Comparison of ENCODE assay signal across 6 fruit fly cellular contexts in genomic region chrX:9684158-9684557, dm6.
A peak's percentile ranks its signal among the peaks of the same experiment; 100 is the strongest.
TF ChIP-seq lines count a peak whose summit lies in the region.

No protein-coding gene starts in this region.

- no peak for TF ChIP-seq CTCF in whole organism, embryonic (GFP tag; optimal IDR thresholded peaks at IDR 0.05; lab: Kevin White, UChicago)

TF ChIP-seq in whole organism, 6 proteins besides CTCF, POLR2A, EP300 and RAD21:
- TF ChIP-seq pan (optimal IDR thresholded peaks at IDR 0.05; lab: Kevin White, UChicago) (no peak), Dll (optimal IDR thresholded peaks at IDR 0.05; lab: Kevin White, UChicago) (peak; percentile 74)

TF ChIP-seq in whole organism, adult, 20 proteins besides CTCF, POLR2A, EP300 and RAD21:
- TF ChIP-seq Mnt (GFP tag; optimal IDR thresholded peaks at IDR 0.05; lab: Kevin White, UChicago) (peak; percentile 50), cic (GFP tag; optimal IDR thresholded peaks at IDR 0.05; lab: Kevin White, UChicago) (peak; percentile 41), toe (GFP tag; optimal IDR thresholded peaks at IDR 0.05; lab: Kevin White, UChicago) (no peak), pad (GFP tag; optimal IDR thresholded peaks at IDR 0.05; lab: Kevin White, UChicago) (peak; percentile 68)

TF ChIP-seq in whole organism, embryonic, 481 proteins besides CTCF, POLR2A, EP300 and RAD21 (continues in another document):
- TF ChIP-seq crol (GFP tag; IDR thresholded peaks at IDR 0.05; lab: Robert Waterston, UW) (peak; percentile 81), ato (GFP tag; IDR thresholded peaks at IDR 0.05; lab: Robert Waterston, UW; ENCODE audit: partially characterized antibody) (peak; percentile 11; the same call in 1 of the 2 replicates), Deaf1 (tag; optimal IDR thresholded peaks at IDR 0.05; lab: Kevin White, UChicago) (peak; percentile 69), CG12155 (GFP tag; optimal IDR thresholded peaks at IDR 0.05; lab: Kevin White, UChicago) (peak; percentile 98), CG10366 (GFP tag; IDR thresholded peaks at IDR 0.05; lab: Robert Waterston, UW) (no peak), CG9727 (GFP tag; optimal IDR thresholded peaks at IDR 0.05; lab: Kevin White, UChicago) (peak; percentile 31), row (GFP tag; IDR thresholded peaks at IDR 0.05; lab: Robert Waterston, UW) (no peak), CG18476 (GFP tag; optimal IDR thresholded peaks at IDR 0.05; lab: Kevin White, UChicago) (no peak), Drgx (GFP tag; IDR thresholded peaks at IDR 0.05; lab: Robert Waterston, UW) (peak; percentile 77), hbn (GFP tag; IDR thresholded peaks at IDR 0.05; lab: Robert Waterston, UW; ENCODE audit: partially characterized antibody) (0 out of 2 replicates have a peak, but pooled peaks have one; percentile 20), chm (GFP tag; IDR thresholded peaks at IDR 0.05; lab: Robert Waterston, UW) (0 out of 2 replicates have a peak, but pooled peaks have one; percentile 38), nom (GFP tag; optimal IDR thresholded peaks at IDR 0.05; lab: Kevin White, UChicago) (peak; percentile 86), MBD-R2 (GFP tag; IDR thresholded peaks at IDR 0.05; lab: Robert Waterston, UW) (no peak), chinmo (GFP tag; IDR thresholded peaks at IDR 0.05; lab: Robert Waterston, UW; ENCODE audit: partially characterized antibody) (0 out of 4 replicates have a peak, but pooled peaks have one; percentile 40), psq (GFP tag; optimal IDR thresholded peaks at IDR 0.05; lab: Kevin White, UChicago) (peak; percentile 68), lov (optimal IDR thresholded peaks at IDR 0.05; lab: Kevin White, UChicago) (peak; percentile 56), lov (GFP tag; IDR thresholded peaks at IDR 0.05; lab: Robert Waterston, UW) (no peak), lbe (GFP tag; optimal IDR thresholded peaks at IDR 0.05; lab: Kevin White, UChicago) (peak; percentile 34), CG13287 (GFP tag; IDR thresholded peaks at IDR 0.05; lab: Robert Waterston, UW; ENCODE audit: partially characterized antibody) (peak; percentile 5; the same call in 1 of the 2 replicates)

TF ChIP-seq in whole organism, prepupa, 60 proteins besides CTCF, POLR2A, EP300 and RAD21 (continues in another document):
- TF ChIP-seq spab (GFP tag; optimal IDR thresholded peaks at IDR 0.05; lab: Kevin White, UChicago) (peak; percentile 59), Hr39 (GFP tag; optimal IDR thresholded peaks at IDR 0.05; lab: Kevin White, UChicago) (no peak), Lpt (GFP tag; optimal IDR thresholded peaks at IDR 0.05; lab: Kevin White, UChicago) (peak; percentile 56), dac (GFP tag; optimal IDR thresholded peaks at IDR 0.05; lab: Kevin White, UChicago) (peak; percentile 49), CG3032 (tag; optimal IDR thresholded peaks at IDR 0.05; lab: Kevin White, UChicago) (peak; percentile 65), Smox (GFP tag; optimal IDR thresholded peaks at IDR 0.05; lab: Kevin White, UChicago) (no peak), Sox14 (GFP tag; optimal IDR thresholded peaks at IDR 0.05; lab: Kevin White, UChicago) (peak; percentile 47), CG8119 (GFP tag; IDR thresholded peaks at IDR 0.05; lab: Robert Waterston, UW) (peak; percentile 72), acj6 (GFP tag; optimal IDR thresholded peaks at IDR 0.05; lab: Kevin White, UChicago) (no peak), eg (GFP tag; IDR thresholded peaks at IDR 0.05; lab: Robert Waterston, UW) (peak; percentile 84), CG16779 (tag; optimal IDR thresholded peaks at IDR 0.05; lab: Kevin White, UChicago) (peak; percentile 56), CG15336 (GFP tag; IDR thresholded peaks at IDR 0.05; lab: Robert Waterston, UW) (peak; percentile 62), achi (GFP tag; optimal IDR thresholded peaks at IDR 0.05; lab: Kevin White, UChicago) (peak; percentile 16), esn (GFP tag; optimal IDR thresholded peaks at IDR 0.05; lab: Kevin White, UChicago) (no peak), fd59A (GFP tag; optimal IDR thresholded peaks at IDR 0.05; lab: Kevin White, UChicago) (peak; percentile 27), net (GFP tag; optimal IDR thresholded peaks at IDR 0.05; lab: Kevin White, UChicago) (peak; percentile 34), ss (GFP tag; optimal IDR thresholded peaks at IDR 0.05; lab: Kevin White, UChicago) (peak; percentile 69 to 83), CG1621 (tag; optimal IDR thresholded peaks at IDR 0.05; lab: Kevin White, UChicago) (peak; percentile 80), CG6792 (GFP tag; optimal IDR thresholded peaks at IDR 0.05; lab: Kevin White, UChicago) (peak; percentile 7), dsx (GFP tag; optimal IDR thresholded peaks at IDR 0.05; lab: Kevin White, UChicago; ENCODE audit: poor library complexity, severe bottlenecking) (peak; percentile 42), Ets96B (tag; optimal IDR thresholded peaks at IDR 0.05; lab: Kevin White, UChicago) (peak; percentile 63), Eip78C (GFP tag; lab: Kevin White, UChicago) (peak; percentile 69)

TF ChIP-seq in whole organism, pupa, 21 proteins besides CTCF, POLR2A, EP300 and RAD21:
- no peak for TF ChIP-seq rn (GFP tag; IDR thresholded peaks at IDR 0.05; lab: Robert Waterston, UW)
- peak; percentile 45 for TF ChIP-seq CG17806 (tag; optimal IDR thresholded peaks at IDR 0.05; lab: Kevin White, UChicago)
- TF ChIP-seq CG10348 (GFP tag; IDR thresholded peaks at IDR 0.05; lab: Robert Waterston, UW) = no peak
- no peak for TF ChIP-seq Snoo (tag; optimal IDR thresholded peaks at IDR 0.05; lab: Kevin White, UChicago)
- peak; percentile 50 for TF ChIP-seq CG8159 (tag; optimal IDR thresholded peaks at IDR 0.05; lab: Kevin White, UChicago)
- peak; percentile 62 for TF ChIP-seq CG8301 (tag; optimal IDR thresholded peaks at IDR 0.05; lab: Kevin White, UChicago)
- TF ChIP-seq CG34367 (tag; optimal IDR thresholded peaks at IDR 0.05; lab: Kevin White, UChicago) = peak; percentile 74
- no peak for TF ChIP-seq Pif1A (GFP tag; optimal IDR thresholded peaks at IDR 0.05; lab: Kevin White, UChicago)
- peak; percentile 35 for TF ChIP-seq CG9948 (tag; optimal IDR thresholded peaks at IDR 0.05; lab: Kevin White, UChicago)
- TF ChIP-seq Ets98B (GFP tag; IDR thresholded peaks at IDR 0.05; lab: Robert Waterston, UW) = peak; percentile 68; the same call in 1 of the 2 replicates
- peak; percentile 71 for TF ChIP-seq CG13204 (GFP tag; optimal IDR thresholded peaks at IDR 0.05; lab: Kevin White, UChicago)
- no peak for TF ChIP-seq EcR (GFP tag; optimal IDR thresholded peaks at IDR 0.05; lab: Kevin White, UChicago)
- peak; percentile 89 for TF ChIP-seq CG4496 (GFP tag; IDR thresholded peaks at IDR 0.05; lab: Robert Waterston, UW)
- peak; percentile 75 for TF ChIP-seq fd96Ca (GFP tag; IDR thresholded peaks at IDR 0.05; lab: Robert Waterston, UW)
- TF ChIP-seq CG12605 (GFP tag; IDR thresholded peaks at IDR 0.05; lab: Robert Waterston, UW) = peak; percentile 85
- TF ChIP-seq Pif1B (GFP tag; optimal IDR thresholded peaks at IDR 0.05; lab: Kevin White, UChicago) = peak; percentile 37
- no peak for TF ChIP-seq CG14655 (GFP tag; optimal IDR thresholded peaks at IDR 0.05; lab: Kevin White, UChicago)
- TF ChIP-seq gl (tag; optimal IDR thresholded peaks at IDR 0.05; lab: Kevin White, UChicago) = peak; percentile 85
- TF ChIP-seq CG32121 (GFP tag; IDR thresholded peaks at IDR 0.05; lab: Robert Waterston, UW) = peak; percentile 61; the same call in 1 of the 2 replicates
- peak; percentile 36 for TF ChIP-seq D1 (tag; optimal IDR thresholded peaks at IDR 0.05; lab: Kevin White, UChicago)
- peak; percentile 65 for TF ChIP-seq CG15710 (tag; optimal IDR thresholded peaks at IDR 0.05; lab: Kevin White, UChicago)

TF ChIP-seq in whole organism, wandering third instar larva, 38 proteins besides CTCF, POLR2A, EP300 and RAD21:
- no peak for TF ChIP-seq Myc (optimal IDR thresholded peaks at IDR 0.05; lab: Kevin White, UChicago)
- no peak for TF ChIP-seq Rel (GFP tag; optimal IDR thresholded peaks at IDR 0.05; lab: Kevin White, UChicago)
- TF ChIP-seq Rel (tag; optimal IDR thresholded peaks at IDR 0.05; lab: Kevin White, UChicago) = peak; percentile 3
- TF ChIP-seq dl (GFP tag; optimal IDR thresholded peaks at IDR 0.05; lab: Kevin White, UChicago; ENCODE audit: insufficient read depth in 1 of 2, partially characterized antibody in 2 of 2) = peak in 1 of 2 experiments; percentile 36
- peak; percentile 93 for TF ChIP-seq jim (GFP tag; optimal IDR thresholded peaks at IDR 0.05; lab: Kevin White, UChicago)
- TF ChIP-seq HLH106 (tag; optimal IDR thresholded peaks at IDR 0.05; lab: Kevin White, UChicago) = no peak
- TF ChIP-seq psq (GFP tag; optimal IDR thresholded peaks at IDR 0.05; lab: Kevin White, UChicago) = peak; percentile 86
- peak; percentile 17 for TF ChIP-seq Dif (GFP tag; optimal IDR thresholded peaks at IDR 0.05; lab: Kevin White, UChicago; ENCODE audit: partially characterized antibody)
- TF ChIP-seq Hr83 (GFP tag; optimal IDR thresholded peaks at IDR 0.05; lab: Kevin White, UChicago; ENCODE audit: poor library complexity, severe bottlenecking) = peak; percentile 24
TF ChIP-seq in whole organism, wandering third instar larva: peak in this region for 6.
